Worm (Caenorhabditis elegans) whole organism, L4 larva: ENCODE data around the gene nhr-143.

Source experiments
- D1046.2 ChIP-seq: fragments of 200-800 bp; sonication (Bioruptor generic); IDR thresholded peaks from 2 replicates; pipeline ENCODE4 v1.3.6; 2022; ENCODE audit warnings: missing genetic modification characterization, missing compliant biosample characterization
- F37D6.2 ChIP-seq: sonication (generic microtip); optimal IDR thresholded peaks from 2 replicates; lab custom pipeline; 2016; ENCODE audit warnings: mild to moderate bottlenecking, missing genetic modification characterization, missing compliant biosample characterization
- F44E2.7 ChIP-seq: fragments of 200-800 bp; sonication (Bioruptor generic); IDR thresholded peaks from 2 replicates; pipeline ENCODE4 v2.1.2; 2022; ENCODE audit warnings: missing genetic modification characterization, missing compliant biosample characterization
- F49E8.2 ChIP-seq: sonication (generic microtip); optimal IDR thresholded peaks from 2 replicates; lab custom pipeline; 2016; ENCODE audit warnings: missing compliant biosample characterization, mild to moderate bottlenecking, missing genetic modification characterization, borderline replicate concordance
- Y105C5A.15 ChIP-seq: fragments of 200-800 bp; sonication (Bioruptor generic); IDR thresholded peaks from 2 replicates; pipeline ENCODE4 v1.3.6; 2022; ENCODE audit warnings: missing genetic modification characterization, missing compliant biosample characterization
- Y48G9A.11 ChIP-seq: fragments of 200-800 bp; sonication (Bioruptor generic); IDR thresholded peaks from 2 replicates; pipeline ENCODE4 v1.3.6; 2022; ENCODE audit warnings: missing genetic modification reagents, missing genetic modification characterization, missing compliant biosample characterization
- aha-1 ChIP-seq: fragments of 150-350 bp; peaks from one replicate; lab custom pipeline; 2014; ENCODE audit warnings: missing biosample characterization, missing genetic modification characterization
- ama-1 ChIP-seq: fragments of 150-350 bp; optimal IDR thresholded peaks from 2 replicates; lab custom pipeline; 2014; ENCODE audit warnings: inconsistent platforms, mixed read lengths
- ceh-44 ChIP-seq: fragments of 200-800 bp; sonication (Bioruptor generic); IDR thresholded peaks from 2 replicates; pipeline ENCODE4 v1.3.6; 2022; ENCODE audit warnings: missing genetic modification reagents, missing genetic modification characterization, missing compliant biosample characterization
- cey-2 ChIP-seq: sonication (generic microtip); optimal IDR thresholded peaks from 3 replicates; lab custom pipeline; 2017; ENCODE audit warnings: missing genetic modification characterization, mild to moderate bottlenecking, missing compliant biosample characterization, antibody characterized with exemption, borderline replicate concordance; ENCODE audit not compliant: insufficient read depth
- daf-16 ChIP-seq, 3 experiments: sonication (generic microtip); optimal IDR thresholded peaks; 2 replicates each; lab custom pipeline; 2016 to 2017; ENCODE audit warnings: missing genetic modification characterization in 3 of 3, missing genetic modification reagents in 3 of 3, mild to moderate bottlenecking in 2 of 3, missing compliant biosample characterization in 2 of 3, missing biosample characterization in 1 of 3, moderate library complexity in 1 of 3
- dmd-8 ChIP-seq: fragments of 200-800 bp; sonication (Bioruptor generic); IDR thresholded peaks from 2 replicates; pipeline ENCODE4 v1.3.6; 2022; ENCODE audit warnings: missing genetic modification characterization, missing compliant biosample characterization
- egl-27 ChIP-seq: sonication (generic microtip); optimal IDR thresholded peaks from 3 replicates; lab custom pipeline; 2017; ENCODE audit warnings: missing biosample characterization, missing genetic modification reagents, missing genetic modification characterization
- lim-7 ChIP-seq: fragments of 200-800 bp; sonication (Bioruptor generic); IDR thresholded peaks from 2 replicates; pipeline ENCODE4 v1.3.6; 2022; ENCODE audit warnings: missing genetic modification characterization, missing compliant biosample characterization
- lin-15B ChIP-seq: fragments of 150-350 bp; sonication (generic microtip); optimal IDR thresholded peaks from 3 replicates; lab custom pipeline; 2014; ENCODE audit warnings: missing biosample characterization, missing genetic modification characterization
- lin-38 ChIP-seq: fragments of 200-800 bp; sonication (Bioruptor generic); IDR thresholded peaks from 2 replicates; pipeline ENCODE4 v1.3.6; 2022; ENCODE audit warnings: missing genetic modification reagents, missing genetic modification characterization, missing compliant biosample characterization
- lin-39 ChIP-seq: fragments of 150-350 bp; optimal IDR thresholded peaks from 2 replicates; lab custom pipeline; 2014; ENCODE audit warnings: missing biosample characterization, missing genetic modification reagents, missing genetic modification characterization
- lsy-2 ChIP-seq, 2 experiments: fragments of 150-350 bp in 1 of 2; sonication (generic microtip) in 1 of 2; optimal IDR thresholded peaks; 2 replicates each; lab custom pipeline; 2014 to 2017; ENCODE audit warnings: missing biosample characterization in 2 of 2, missing genetic modification characterization in 2 of 2
- madf-5 ChIP-seq, 2 experiments: fragments of 200-800 bp; sonication (Bioruptor generic); IDR thresholded peaks; 2 replicates each; pipeline ENCODE4 v1.3.6; 2022; ENCODE audit warnings: missing compliant biosample characterization in 2 of 2, missing genetic modification characterization in 2 of 2
- madf-9 ChIP-seq: fragments of 200-800 bp; sonication (Bioruptor generic); conservative IDR thresholded peaks from 2 replicates; pipeline ENCODE4 v1.3.6; 2022; ENCODE audit warnings: missing genetic modification reagents, missing genetic modification characterization, missing compliant biosample characterization
- mdl-1 ChIP-seq, 2 experiments: fragments of 150-350 bp in 1 of 2; sonication (generic microtip) in 1 of 2; optimal IDR thresholded peaks; 2 replicates each; lab custom pipeline; 2014 to 2017; ENCODE audit warnings: missing biosample characterization in 2 of 2, missing genetic modification characterization in 2 of 2
- mdt-29 ChIP-seq: fragments of 200-800 bp; sonication (Bioruptor generic); IDR thresholded peaks from 2 replicates; pipeline ENCODE4 v1.3.6; 2022; ENCODE audit warnings: missing genetic modification reagents, missing genetic modification characterization, missing compliant biosample characterization
- mep-1 ChIP-seq: fragments of 150-350 bp; sonication (generic microtip); optimal IDR thresholded peaks from 3 replicates; lab custom pipeline; 2014; ENCODE audit warnings: missing biosample characterization, missing genetic modification characterization
- mxl-3 ChIP-seq: fragments of 200-800 bp; sonication (Bioruptor generic); optimal IDR thresholded peaks from 2 replicates; lab custom pipeline; 2018; ENCODE audit warnings: mild to moderate bottlenecking, missing genetic modification characterization, missing compliant biosample characterization
- nhr-10 ChIP-seq: fragments of 150-350 bp; optimal IDR thresholded peaks from 2 replicates; lab custom pipeline; 2014; ENCODE audit warnings: missing biosample characterization, missing genetic modification characterization
- nhr-11 ChIP-seq: fragments of 150-350 bp; optimal IDR thresholded peaks from 2 replicates; lab custom pipeline; 2014; ENCODE audit warnings: missing biosample characterization, missing genetic modification characterization
- nhr-28 ChIP-seq: fragments of 150-350 bp; optimal IDR thresholded peaks from 2 replicates; lab custom pipeline; 2014; ENCODE audit warnings: missing biosample characterization, missing genetic modification characterization
- nhr-42 ChIP-seq: fragments of 200-800 bp; sonication (Bioruptor generic); IDR thresholded peaks from 2 replicates; pipeline ENCODE4 v1.3.6; 2022; ENCODE audit warnings: missing genetic modification characterization, missing compliant biosample characterization
- nhr-76 ChIP-seq: fragments of 150-350 bp; optimal IDR thresholded peaks from 2 replicates; lab custom pipeline; 2014; ENCODE audit warnings: missing biosample characterization, missing genetic modification characterization
- pha-4 ChIP-seq, 2 experiments: fragments of 150-350 bp in 1 of 2; fragments of 200-800 bp in 1 of 2; sonication (Bioruptor generic) in 1 of 2; IDR thresholded peaks in 1 of 2; optimal IDR thresholded peaks in 1 of 2; 2 replicates each; pipeline versions ENCODE4 v1.3.6 to Lab custom; 2014 to 2022; ENCODE audit warnings: missing genetic modification characterization in 2 of 2, missing genetic modification reagents in 2 of 2, missing biosample characterization in 1 of 2, missing compliant biosample characterization in 1 of 2
- php-3 ChIP-seq: fragments of 200-800 bp; sonication (Bioruptor generic); IDR thresholded peaks from 2 replicates; pipeline ENCODE4 v1.3.6; 2022; ENCODE audit warnings: missing genetic modification reagents, missing genetic modification characterization, missing compliant biosample characterization
- pqm-1 ChIP-seq: sonication (generic microtip); optimal IDR thresholded peaks from 2 replicates; lab custom pipeline; 2017; ENCODE audit warnings: missing biosample characterization, missing genetic modification characterization
- rbr-2 ChIP-seq: sonication (generic microtip); optimal IDR thresholded peaks from 2 replicates; lab custom pipeline; 2016; ENCODE audit warnings: missing genotype, missing genetic modification characterization, missing compliant biosample characterization
- sdz-12 ChIP-seq: fragments of 200-800 bp; sonication (Bioruptor generic); optimal IDR thresholded peaks from 2 replicates; lab custom pipeline; 2018; ENCODE audit warnings: mild to moderate bottlenecking, missing genetic modification characterization, missing compliant biosample characterization
- set-16 ChIP-seq: fragments of 200-800 bp; sonication (Bioruptor generic); IDR thresholded peaks from 2 replicates; pipeline ENCODE4 v1.3.6; 2022; ENCODE audit warnings: missing genetic modification reagents, missing genetic modification characterization, missing compliant biosample characterization
- snpc-1.2 ChIP-seq: fragments of 200-800 bp; sonication (Bioruptor generic); IDR thresholded peaks from 2 replicates; pipeline ENCODE4 v1.3.6; 2022; ENCODE audit warnings: missing genetic modification reagents, missing genetic modification characterization, missing compliant biosample characterization
- spr-3 ChIP-seq: fragments of 200-800 bp; sonication (Bioruptor generic); optimal IDR thresholded peaks from 2 replicates; lab custom pipeline; 2018; ENCODE audit warnings: mild to moderate bottlenecking, missing genetic modification characterization, missing compliant biosample characterization
- tag-97 ChIP-seq: fragments of 200-800 bp; sonication (Bioruptor generic); IDR thresholded peaks from 2 replicates; pipeline ENCODE4 v1.3.6; 2022; ENCODE audit warnings: missing genetic modification characterization, missing compliant biosample characterization
- unc-62 ChIP-seq, 3 experiments: fragments of 150-350 bp in 1 of 3; sonication (generic microtip); optimal IDR thresholded peaks in 2 of 3; peaks in 1 of 3; 1 replicate in 1 of 3; 2 replicates in 2 of 3; lab custom pipeline; 2014 to 2017; ENCODE audit warnings: missing biosample characterization in 3 of 3, missing genetic modification characterization in 3 of 3, missing genetic modification reagents in 3 of 3, missing genotype in 1 of 3
- vab-7 ChIP-seq: fragments of 200-800 bp; sonication (Bioruptor generic); IDR thresholded peaks from 2 replicates; pipeline ENCODE4 v1.3.6; 2022; ENCODE audit warnings: missing genetic modification reagents, missing genetic modification characterization, missing compliant biosample characterization
- zfp-2 ChIP-seq: sonication (generic microtip); optimal IDR thresholded peaks from 2 replicates; lab custom pipeline; 2016; ENCODE audit warnings: mild to moderate bottlenecking, missing genetic modification characterization, missing compliant biosample characterization

nhr-143 gene

DNA sequence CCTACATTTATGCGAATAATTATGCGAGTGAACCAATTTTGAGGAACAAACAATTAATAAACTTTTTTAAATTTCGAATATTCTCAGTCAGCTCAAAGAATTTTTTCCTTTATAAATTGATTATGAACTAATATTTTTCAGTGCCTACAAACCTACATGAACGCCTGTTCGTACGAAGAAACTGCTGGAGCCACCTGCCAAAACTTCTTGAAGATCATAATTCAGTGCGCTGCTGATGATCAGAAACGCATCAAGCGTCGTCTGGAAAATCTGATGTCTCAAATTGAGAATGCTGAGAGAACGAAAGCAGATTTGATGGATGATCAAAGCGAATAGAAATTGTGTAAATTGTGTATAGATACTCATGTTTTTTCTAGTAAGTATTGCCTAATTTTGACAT lies 35.8 kb downstream of the nhr-143 start:
- TF ChIP-seq nhr-42 (GFP tag; lab: Robert Waterston, UW) (no peak), vab-7 (GFP tag; lab: Robert Waterston, UW) (peak; percentile 18; the same call in 1 of the 2 replicates), unc-62 (GFP tag; optimal IDR thresholded peaks at IDR 0.05 in 1 of 2; lab: Kevin White, UChicago) (peak in 1 of 2 experiments; percentile 12), unc-62 (tag; optimal IDR thresholded peaks at IDR 0.05; lab: Kevin White, UChicago) (no peak), lim-7 (GFP tag; lab: Robert Waterston, UW) (peak; percentile 35; the same call in 1 of the 2 replicates), nhr-28 (tag; lab: Kevin White, UChicago) (no peak), madf-5 (GFP tag; IDR thresholded peaks at IDR 0.05; lab: Robert Waterston, UW) (0 out of 4 replicates have a peak, but pooled peaks of 1 of the 2 experiments have one; percentile 37), dmd-8 (GFP tag; lab: Robert Waterston, UW) (0 out of 2 replicates have a peak, but pooled peaks have one; percentile 57)
- TF ChIP-seq, all 104 proteins: peak for 5

ce11 chrV:8938445-8938844 lies 36.3 kb downstream of the nhr-143 start:
- TF ChIP-seq aha-1 (tag; lab: Kevin White, UChicago) (peak; percentile 56), F44E2.7 (no peak), D1046.2 (GFP tag; lab: Robert Waterston, UW) (no peak), madf-9 (GFP tag; lab: Robert Waterston, UW) (0 out of 2 replicates have a peak, but pooled peaks have one; percentile 5)

DNA sequence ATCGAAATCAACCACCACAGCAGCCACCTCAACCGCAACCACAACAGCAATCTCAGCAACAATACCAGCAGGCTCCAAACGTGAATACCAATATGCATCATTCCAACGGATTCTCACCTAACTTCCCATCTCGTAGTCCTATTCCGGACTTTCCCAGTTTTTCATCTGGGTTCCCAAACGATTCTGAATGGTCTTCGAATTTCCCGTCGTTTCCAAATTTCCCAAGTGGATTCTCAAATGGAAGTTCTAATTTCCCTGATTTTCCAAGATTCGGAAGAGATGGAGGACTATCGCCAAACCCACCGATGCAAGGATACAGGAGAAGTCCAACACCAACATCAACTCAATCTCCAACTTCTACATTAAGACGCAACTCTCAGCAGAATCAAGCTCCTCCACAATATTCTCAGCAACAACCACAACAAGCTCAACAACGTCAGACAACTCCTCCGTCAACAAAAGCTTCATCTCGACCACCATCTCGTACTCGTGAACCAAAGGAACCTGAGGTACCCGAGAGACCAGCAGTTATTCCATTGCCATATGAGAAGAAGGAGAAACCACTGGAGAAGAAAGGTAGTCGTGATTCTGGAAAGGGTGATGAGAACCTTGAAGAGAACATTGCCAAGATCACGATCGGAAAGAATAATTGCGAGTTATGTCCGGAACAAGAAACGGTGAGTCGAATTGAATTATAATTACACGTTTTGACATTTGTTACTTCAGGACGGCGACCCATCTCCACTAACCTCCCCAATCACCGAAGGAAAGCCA lies 37.1 kb downstream of the nhr-143 start:
- no peak for TF ChIP-seq lin-15B (tag; lab: Kevin White, UChicago)
- TF ChIP-seq snpc-1.2 (GFP tag; lab: Robert Waterston, UW), result 0 out of 2 replicates have a peak, but pooled peaks have one; percentile 16
- no peak for TF ChIP-seq Y105C5A.15 (GFP tag; lab: Robert Waterston, UW)
- TF ChIP-seq nhr-76 (tag; lab: Kevin White, UChicago), result no peak
- TF ChIP-seq nhr-10 (tag; lab: Kevin White, UChicago), result no peak
- no peak for TF ChIP-seq cey-2 (tag; lab: Kevin White, UChicago)
- no peak for TF ChIP-seq tag-97 (GFP tag; lab: Robert Waterston, UW)
- no peak for TF ChIP-seq lin-39
- TF ChIP-seq pqm-1 (tag; lab: Kevin White, UChicago), result no peak
- no peak for TF ChIP-seq spr-3 (GFP tag; lab: Kevin White, UChicago)
- TF ChIP-seq rbr-2 (tag; lab: Kevin White, UChicago), result no peak
- no peak for TF ChIP-seq egl-27
- TF ChIP-seq pha-4 (GFP tag; IDR thresholded peaks at IDR 0.05; lab: Robert Waterston, UW), result 0 out of 2 replicates have a peak, but pooled peaks have one; percentile 25
- no peak for TF ChIP-seq pha-4 (tag; optimal IDR thresholded peaks at IDR 0.05; lab: Kevin White, UChicago)
- TF ChIP-seq F49E8.2 (tag; lab: Kevin White, UChicago), result no peak
- TF ChIP-seq set-16 (GFP tag; lab: Robert Waterston, UW), result no peak
- TF ChIP-seq aha-1 (tag; lab: Kevin White, UChicago), result peak; percentile 24
- TF ChIP-seq zfp-2 (tag; lab: Kevin White, UChicago), result no peak
- TF ChIP-seq mdt-29, result no peak
- TF ChIP-seq lin-38 (GFP tag; lab: Robert Waterston, UW), result no peak

DNA sequence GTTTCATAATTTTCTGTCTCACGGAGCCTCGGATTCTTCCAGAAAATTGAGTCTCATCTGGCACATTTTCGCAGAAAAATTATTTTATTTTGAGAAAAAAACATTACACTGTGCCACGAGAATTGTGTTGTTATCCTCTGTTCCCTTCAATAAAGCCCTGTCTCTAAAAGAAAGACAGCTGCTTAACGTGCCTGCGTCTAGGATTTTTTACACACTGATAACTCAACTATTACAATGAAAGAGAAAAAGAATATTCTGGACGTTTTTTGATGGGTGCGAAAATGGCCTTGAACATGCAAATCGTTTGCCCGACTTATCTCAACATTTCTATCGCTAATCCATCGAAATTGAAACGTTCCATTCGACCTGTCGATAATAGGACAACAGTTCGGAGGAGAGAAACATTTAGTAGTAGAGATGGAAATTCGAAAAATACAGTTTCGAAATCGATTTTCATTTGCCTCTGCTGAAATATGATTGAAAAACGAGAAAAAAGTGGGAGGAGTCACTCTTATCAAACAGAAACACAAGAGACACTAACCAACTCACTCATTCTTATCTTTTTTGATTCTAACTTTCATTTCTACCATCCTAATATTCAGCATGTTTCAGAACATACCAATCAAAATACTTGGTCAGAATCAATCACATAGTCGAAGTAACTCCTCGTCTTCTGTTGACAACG lies 37.8 kb downstream of the nhr-143 start:
- peak; percentile 81 for TF ChIP-seq pqm-1 (tag; lab: Kevin White, UChicago)
- TF ChIP-seq lsy-2 (tag; optimal IDR thresholded peaks at IDR 0.05; lab: Kevin White, UChicago), result peak in 1 of 2 experiments; percentile 32
- peak; percentile 8 for TF ChIP-seq ama-1 (lab: Kevin White, UChicago)
- no peak for TF ChIP-seq ceh-44 (GFP tag; lab: Robert Waterston, UW)
- TF ChIP-seq daf-16 (GFP tag; optimal IDR thresholded peaks at IDR 0.05; lab: Kevin White, UChicago), result peak in 1 of 2 experiments; percentile 83
- peak; percentile 24 for TF ChIP-seq daf-16 (tag; optimal IDR thresholded peaks at IDR 0.05; lab: Kevin White, UChicago)
- 0 out of 2 replicates have a peak, but pooled peaks have one; percentile 34 for TF ChIP-seq Y48G9A.11 (GFP tag; lab: Robert Waterston, UW)
- peak; percentile 6 for TF ChIP-seq mep-1 (tag; lab: Kevin White, UChicago)
- TF ChIP-seq unc-62 (GFP tag; optimal IDR thresholded peaks at IDR 0.05 in 1 of 2; lab: Kevin White, UChicago), result peak in 1 of 2 experiments; percentile 96
- TF ChIP-seq unc-62 (tag; optimal IDR thresholded peaks at IDR 0.05; lab: Kevin White, UChicago), result no peak
- TF ChIP-seq mxl-3 (GFP tag; lab: Kevin White, UChicago), result peak; percentile 23
- TF ChIP-seq F37D6.2, result no peak
- TF ChIP-seq sdz-12 (GFP tag; lab: Kevin White, UChicago), result no peak
- TF ChIP-seq lim-7 (GFP tag; lab: Robert Waterston, UW), result no peak
- no peak for TF ChIP-seq php-3 (GFP tag; lab: Robert Waterston, UW)
- peak; percentile 33 for TF ChIP-seq nhr-11 (tag; lab: Kevin White, UChicago)
- TF ChIP-seq mdl-1 (tag; optimal IDR thresholded peaks at IDR 0.05; lab: Kevin White, UChicago), result peak in 1 of 2 experiments; percentile 16
